Worm (Caenorhabditis elegans) whole organism, young adult: ENCODE measurements around the gene osm-6.

ENCODE experiments used
- F10E7.11 ChIP-seq: sonication (generic microtip); optimal IDR thresholded peaks from 2 replicates; lab custom pipeline; 2017; ENCODE audit warnings: mild to moderate bottlenecking, missing genetic modification characterization, moderate library complexity, missing compliant biosample characterization
- attf-6 ChIP-seq: fragments of 200-800 bp; sonication (Bioruptor generic); IDR thresholded peaks from 2 replicates; pipeline ENCODE4 v1.3.6; 2022; ENCODE audit warnings: missing genetic modification reagents, missing genetic modification characterization, missing compliant biosample characterization
- ceh-91 ChIP-seq: fragments of 200-800 bp; sonication (Bioruptor generic); IDR thresholded peaks from 2 replicates; pipeline ENCODE4 v1.3.6; 2022; ENCODE audit warnings: missing genetic modification reagents, missing genetic modification characterization, missing compliant biosample characterization
- chd-7 ChIP-seq: sonication (generic microtip); optimal IDR thresholded peaks from 2 replicates; lab custom pipeline; 2016; ENCODE audit warnings: mild to moderate bottlenecking, missing genetic modification characterization, moderate library complexity, missing compliant biosample characterization
- die-1 ChIP-seq: sonication (generic microtip); optimal IDR thresholded peaks from 2 replicates; lab custom pipeline; 2016; ENCODE audit warnings: missing genotype, mild to moderate bottlenecking, missing genetic modification characterization, missing compliant biosample characterization
- ets-4 ChIP-seq: fragments of 200-800 bp; sonication (Bioruptor generic); optimal IDR thresholded peaks from 2 replicates; lab custom pipeline; 2018; ENCODE audit warnings: mild to moderate bottlenecking, missing genetic modification characterization, missing compliant biosample characterization
- gei-17 ChIP-seq: fragments of 200-800 bp; sonication (Bioruptor generic); optimal IDR thresholded peaks from 2 replicates; lab custom pipeline; 2018; ENCODE audit warnings: mild to moderate bottlenecking, missing genetic modification characterization, missing compliant biosample characterization
- lag-1 ChIP-seq: fragments of 200-800 bp; sonication (Bioruptor generic); IDR thresholded peaks from 2 replicates; pipeline ENCODE4 v1.3.6; 2022; ENCODE audit warnings: missing genetic modification reagents, missing genetic modification characterization, missing compliant biosample characterization
- let-607 ChIP-seq, 2 experiments: fragments of 200-800 bp in 1 of 2; sonication (Bioruptor generic) in 1 of 2; sonication (generic microtip) in 1 of 2; optimal IDR thresholded peaks; 2 replicates each; lab custom pipeline; 2016 to 2018; ENCODE audit warnings: mild to moderate bottlenecking in 2 of 2, missing compliant biosample characterization in 2 of 2, missing genetic modification characterization in 2 of 2, moderate library complexity in 2 of 2, missing genotype in 1 of 2
- mcd-1 ChIP-seq: fragments of 200-800 bp; sonication (Bioruptor generic); IDR thresholded peaks from 2 replicates; pipeline ENCODE4 v1.3.6; 2022; ENCODE audit warnings: missing genetic modification reagents, missing genetic modification characterization, missing compliant biosample characterization
- unc-62 ChIP-seq: fragments of 150-350 bp; optimal IDR thresholded peaks from 2 replicates; lab custom pipeline; 2014; ENCODE audit warnings: missing biosample characterization, missing genetic modification reagents, missing genetic modification characterization
- ztf-22 ChIP-seq: fragments of 200-800 bp; sonication (Bioruptor generic); optimal IDR thresholded peaks from 2 replicates; lab custom pipeline; 2018; ENCODE audit warnings: mild to moderate bottlenecking, missing genetic modification characterization, moderate library complexity, missing compliant biosample characterization
- ztf-25 ChIP-seq: fragments of 200-800 bp; sonication (Bioruptor generic); IDR thresholded peaks from 2 replicates; pipeline ENCODE4 v1.3.6; 2022; ENCODE audit warnings: missing genetic modification reagents, missing genetic modification characterization, missing compliant biosample characterization

ce11 chrV:11951227-11951626 is 24.0 kb upstream of the osm-6 start:
- no peak for TF ChIP-seq ets-4 (GFP tag; lab: Kevin White, UChicago)
- TF ChIP-seq ceh-91 (GFP tag; lab: Robert Waterston, UW) = no peak
- TF ChIP-seq chd-7 = no peak
- no peak for TF ChIP-seq attf-6
- no peak for TF ChIP-seq unc-62 (GFP tag; lab: Kevin White, UChicago)
- TF ChIP-seq gei-17 (GFP tag; lab: Kevin White, UChicago) = no peak
- no peak for TF ChIP-seq F10E7.11 (tag; lab: Kevin White, UChicago)
- TF ChIP-seq let-607 (tag; optimal IDR thresholded peaks at IDR 0.05; lab: Kevin White, UChicago) = no peak
- no peak for TF ChIP-seq ztf-25 (GFP tag; lab: Robert Waterston, UW)
- TF ChIP-seq lag-1 (GFP tag; lab: Robert Waterston, UW) = no peak
- TF ChIP-seq mcd-1 (GFP tag; lab: Robert Waterston, UW) = no peak
- TF ChIP-seq ztf-22 (GFP tag; lab: Kevin White, UChicago) = no peak
- TF ChIP-seq die-1 (tag; lab: Kevin White, UChicago) = no peak
